Fruit fly (Drosophila melanogaster): ENCODE results near the gene trbl.

trbl gene

dm6 chr3L:20387843-20388163 is 13.6 kb downstream of the trbl start:
- TF ChIP-seq CG8478 (optimal IDR thresholded peaks at IDR 0.05), result no peak
- TF ChIP-seq pan (optimal IDR thresholded peaks at IDR 0.05), result no peak
- no peak for TF ChIP-seq EcR (GFP tag; optimal IDR thresholded peaks at IDR 0.05)
- no peak for TF ChIP-seq usp (GFP tag; optimal IDR thresholded peaks at IDR 0.05)
- TF ChIP-seq Dll (optimal IDR thresholded peaks at IDR 0.05), result no peak
- no peak for TF ChIP-seq psq (optimal IDR thresholded peaks at IDR 0.05)

- TF ChIP-seq CG8478 (optimal IDR thresholded peaks at IDR 0.05) (no peak), pan (optimal IDR thresholded peaks at IDR 0.05) (no peak), usp (GFP tag; optimal IDR thresholded peaks at IDR 0.05) (no peak), psq (optimal IDR thresholded peaks at IDR 0.05) (no peak), EcR (GFP tag; optimal IDR thresholded peaks at IDR 0.05) (no peak), Dll (optimal IDR thresholded peaks at IDR 0.05) (no peak)
These were observed 14.2 kb downstream of the trbl start for dm6 chr3L:20387038-20387842.

dm6 chr3L:20385969-20386370 is 15.4 kb downstream of the trbl start:
- TF ChIP-seq usp (GFP tag; optimal IDR thresholded peaks at IDR 0.05) (no peak), CG8478 (optimal IDR thresholded peaks at IDR 0.05) (no peak), pan (optimal IDR thresholded peaks at IDR 0.05) (no peak)

- TF ChIP-seq usp (GFP tag; optimal IDR thresholded peaks at IDR 0.05), result no peak
- no peak for TF ChIP-seq EcR (GFP tag; optimal IDR thresholded peaks at IDR 0.05)
- TF ChIP-seq pan (optimal IDR thresholded peaks at IDR 0.05), result no peak
- TF ChIP-seq CG8478 (optimal IDR thresholded peaks at IDR 0.05), result no peak
- TF ChIP-seq Dll (optimal IDR thresholded peaks at IDR 0.05), result no peak
- TF ChIP-seq psq (optimal IDR thresholded peaks at IDR 0.05), result no peak
These were observed 16.0 kb downstream of the trbl start for dm6 chr3L:20385408-20385807.

dm6 chr3L:20385006-20385405 is 16.4 kb downstream of the trbl start:
- no peak for TF ChIP-seq pan (optimal IDR thresholded peaks at IDR 0.05)

- TF ChIP-seq CG8478 (optimal IDR thresholded peaks at IDR 0.05) (no peak), pan (optimal IDR thresholded peaks at IDR 0.05) (no peak), Dll (optimal IDR thresholded peaks at IDR 0.05) (no peak), EcR (GFP tag; optimal IDR thresholded peaks at IDR 0.05) (no peak), usp (GFP tag; optimal IDR thresholded peaks at IDR 0.05) (no peak), psq (optimal IDR thresholded peaks at IDR 0.05) (no peak)
These were observed 17.2 kb downstream of the trbl start, which contains the start of the genes CG5498 and fbl for dm6 chr3L:20384086-20384810. TSS of gene CG5498 (minus strand) at chr3L:20384109. TSS of gene fbl (plus strand) at chr3L:20384429.

- TF ChIP-seq Dll (optimal IDR thresholded peaks at IDR 0.05), result no peak
- no peak for TF ChIP-seq pan (optimal IDR thresholded peaks at IDR 0.05)
- TF ChIP-seq psq (optimal IDR thresholded peaks at IDR 0.05), result no peak
- TF ChIP-seq CG8478 (optimal IDR thresholded peaks at IDR 0.05), result no peak
- no peak for TF ChIP-seq usp (GFP tag; optimal IDR thresholded peaks at IDR 0.05)
- TF ChIP-seq EcR (GFP tag; optimal IDR thresholded peaks at IDR 0.05), result no peak
These were observed 21.9 kb downstream of the trbl start for dm6 chr3L:20379496-20379895.

dm6 chr3L:20376564-20376920 is 24.9 kb downstream of the trbl start:
- TF ChIP-seq EcR (GFP tag; optimal IDR thresholded peaks at IDR 0.05), result no peak
- no peak for TF ChIP-seq Dll (optimal IDR thresholded peaks at IDR 0.05)
- TF ChIP-seq pan (optimal IDR thresholded peaks at IDR 0.05), result no peak
- no peak for TF ChIP-seq CG8478 (optimal IDR thresholded peaks at IDR 0.05)
- TF ChIP-seq usp (GFP tag; optimal IDR thresholded peaks at IDR 0.05), result no peak
- no peak for TF ChIP-seq psq (optimal IDR thresholded peaks at IDR 0.05)

- TF ChIP-seq EcR (GFP tag; optimal IDR thresholded peaks at IDR 0.05), result no peak
- TF ChIP-seq CG8478 (optimal IDR thresholded peaks at IDR 0.05), result no peak
- no peak for TF ChIP-seq usp (GFP tag; optimal IDR thresholded peaks at IDR 0.05)
- TF ChIP-seq Dll (optimal IDR thresholded peaks at IDR 0.05), result no peak
- no peak for TF ChIP-seq psq (optimal IDR thresholded peaks at IDR 0.05)
- TF ChIP-seq pan (optimal IDR thresholded peaks at IDR 0.05), result no peak
These were observed 25.4 kb downstream of the trbl start, which contains the start of the genes Ide and RhoBTB for dm6 chr3L:20375878-20376563. TSS of gene Ide (minus strand) at chr3L:20375896. TSS of gene RhoBTB (plus strand) at chr3L:20376242.

- no peak for TF ChIP-seq psq (optimal IDR thresholded peaks at IDR 0.05)
- TF ChIP-seq pan (optimal IDR thresholded peaks at IDR 0.05), result no peak
- TF ChIP-seq EcR (GFP tag; optimal IDR thresholded peaks at IDR 0.05), result no peak
- TF ChIP-seq CG8478 (optimal IDR thresholded peaks at IDR 0.05), result no peak
- no peak for TF ChIP-seq Dll (optimal IDR thresholded peaks at IDR 0.05)
- no peak for TF ChIP-seq usp (GFP tag; optimal IDR thresholded peaks at IDR 0.05)
These were observed 25.9 kb downstream of the trbl start for dm6 chr3L:20375467-20375866.

- TF ChIP-seq Dll (optimal IDR thresholded peaks at IDR 0.05), result no peak
- no peak for TF ChIP-seq psq (optimal IDR thresholded peaks at IDR 0.05)
- TF ChIP-seq usp (GFP tag; optimal IDR thresholded peaks at IDR 0.05), result no peak
- TF ChIP-seq EcR (GFP tag; optimal IDR thresholded peaks at IDR 0.05), result no peak
- TF ChIP-seq pan (optimal IDR thresholded peaks at IDR 0.05), result no peak
- no peak for TF ChIP-seq CG8478 (optimal IDR thresholded peaks at IDR 0.05)
These were observed 31.4 kb downstream of the trbl start, which contains the start of gene CG13247 for dm6 chr3L:20370013-20370412. TSS of gene CG13247 (plus strand) at chr3L:20370313.
